Fruit fly (Drosophila melanogaster): Measurements from ENCODE around the gene GlcAT-S.
A peak's percentile ranks its signal among the peaks of the same experiment; 100 is the strongest.

DNA sequence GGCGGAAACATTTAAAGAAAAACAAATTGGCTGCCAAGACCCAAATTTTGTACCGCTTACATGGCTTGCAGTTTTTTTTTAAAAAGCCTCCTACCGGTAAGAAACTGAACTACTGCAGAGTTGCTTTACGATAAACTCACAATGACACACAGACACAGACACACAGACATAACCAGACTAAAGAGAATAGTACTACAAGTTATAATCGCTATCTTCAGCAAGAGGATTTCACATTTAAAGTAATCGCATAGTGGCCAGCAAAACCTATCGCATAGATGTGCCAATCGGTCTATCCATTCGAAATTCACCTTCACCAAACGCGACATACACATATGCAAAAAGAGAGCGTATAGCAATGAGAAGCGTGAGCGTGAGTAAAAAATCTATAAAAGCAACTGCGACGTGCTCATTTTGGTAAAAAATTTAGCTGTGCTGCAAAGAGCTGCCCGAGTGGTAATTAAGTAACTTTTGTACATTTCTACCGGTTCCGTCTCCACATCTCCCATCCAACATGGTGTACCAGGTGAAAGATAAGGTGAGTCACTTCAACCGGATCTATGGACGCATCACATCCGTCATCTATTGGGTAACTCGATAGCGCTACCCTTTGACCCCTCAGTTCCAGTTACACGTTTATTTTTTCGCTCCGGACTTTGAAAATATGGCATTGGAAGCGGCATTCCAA lies 3.1 kb upstream of the GlcAT-S start, which contains the start of gene Trx2:
- peak; percentile 77 for TF ChIP-seq Mnt (GFP tag; optimal IDR thresholded peaks at IDR 0.05)
- TF ChIP-seq Crg-1 (GFP tag; optimal IDR thresholded peaks at IDR 0.05), result peak; percentile 20
- TF ChIP-seq tj (GFP tag; optimal IDR thresholded peaks at IDR 0.05), result peak; percentile 27
- TF ChIP-seq Hr96 (GFP tag; optimal IDR thresholded peaks at IDR 0.05), result peak; percentile 65
- TF ChIP-seq kay (GFP tag; ENCODE audit: borderline replicate concordance), result peak; percentile 18
- TF ChIP-seq CG5204 (GFP tag; optimal IDR thresholded peaks at IDR 0.05), result no peak
- peak; percentile 61 for TF ChIP-seq cic (GFP tag; optimal IDR thresholded peaks at IDR 0.05)
- TF ChIP-seq CG7101 (tag; optimal IDR thresholded peaks at IDR 0.05), result no peak
- TF ChIP-seq pad (GFP tag; optimal IDR thresholded peaks at IDR 0.05), result no peak
- peak; percentile 55 for TF ChIP-seq CG12768 (GFP tag; optimal IDR thresholded peaks at IDR 0.05)
- peak; percentile 13 for TF ChIP-seq CG11617 (GFP tag; optimal IDR thresholded peaks at IDR 0.05)
- TF ChIP-seq CG14711 (tag; optimal IDR thresholded peaks at IDR 0.05), result no peak
- peak; percentile 30 for TF ChIP-seq toe (GFP tag; optimal IDR thresholded peaks at IDR 0.05)
- TF ChIP-seq ovo (GFP tag; optimal IDR thresholded peaks at IDR 0.05), result peak; percentile 48

All from whole organism, adult.